Worm (Caenorhabditis elegans) whole organism, mixed stage, embryonic: ENCODE results near the gene C54E10.6.

Experiments
- M03D4.4 ChIP-seq: sonication (generic microtip); optimal IDR thresholded peaks from 2 replicates; lab custom pipeline; 2017; ENCODE audit warnings: mild to moderate bottlenecking, missing genetic modification characterization, missing compliant biosample characterization
- bed-3 ChIP-seq: fragments of 200-800 bp; sonication (Bioruptor generic); optimal IDR thresholded peaks from 3 replicates; lab custom pipeline; 2018; ENCODE audit warnings: mild to moderate bottlenecking, missing genetic modification characterization, moderate library complexity, missing compliant biosample characterization
- blmp-1 ChIP-seq: fragments of 150-350 bp; optimal IDR thresholded peaks from 2 replicates; lab custom pipeline; 2014; ENCODE audit warnings: missing biosample characterization, missing genetic modification characterization
- ceh-39 ChIP-seq: fragments of 150-350 bp; optimal IDR thresholded peaks from 2 replicates; lab custom pipeline; 2014; ENCODE audit warnings: missing biosample characterization, missing genetic modification characterization
- ceh-43 ChIP-seq: fragments of 200-800 bp; sonication (Bioruptor generic); optimal IDR thresholded peaks from 2 replicates; lab custom pipeline; 2018; ENCODE audit warnings: mild to moderate bottlenecking, missing genetic modification characterization, moderate library complexity, missing compliant biosample characterization
- ceh-83 ChIP-seq: fragments of 200-800 bp; sonication (Bioruptor generic); optimal IDR thresholded peaks from 2 replicates; lab custom pipeline; 2018; ENCODE audit warnings: mild to moderate bottlenecking, missing genetic modification characterization, missing compliant biosample characterization
- ces-1 ChIP-seq: fragments of 150-350 bp; optimal IDR thresholded peaks from 2 replicates; lab custom pipeline; 2014; ENCODE audit warnings: missing biosample characterization, missing genetic modification reagents, missing genetic modification characterization
- cnd-1 ChIP-seq: fragments of 200-800 bp; sonication (Bioruptor generic); optimal IDR thresholded peaks from 2 replicates; lab custom pipeline; 2018; ENCODE audit warnings: mild to moderate bottlenecking, missing genetic modification characterization, missing compliant biosample characterization
- drap-1 ChIP-seq: fragments of 200-800 bp; sonication (Bioruptor generic); optimal IDR thresholded peaks from 3 replicates; lab custom pipeline; 2018; ENCODE audit warnings: mild to moderate bottlenecking, missing genetic modification characterization, missing compliant biosample characterization
- elt-1 ChIP-seq: sonication (generic microtip); optimal IDR thresholded peaks from 2 replicates; lab custom pipeline; 2017; ENCODE audit warnings: missing genetic modification characterization, mild to moderate bottlenecking, missing compliant biosample characterization, antibody characterized with exemption, moderate library complexity, borderline replicate concordance; ENCODE audit not compliant: insufficient read depth
- elt-3 ChIP-seq: fragments of 150-350 bp; optimal IDR thresholded peaks from 2 replicates; lab custom pipeline; 2014; ENCODE audit warnings: missing biosample characterization, missing genetic modification characterization
- hlh-1 ChIP-seq: fragments of 150-350 bp; optimal IDR thresholded peaks from 2 replicates; lab custom pipeline; 2014; ENCODE audit warnings: missing biosample characterization, missing genetic modification reagents, missing genetic modification characterization
- lin-13 ChIP-seq: fragments of 150-350 bp; optimal IDR thresholded peaks from 2 replicates; lab custom pipeline; 2014; ENCODE audit warnings: missing biosample characterization, missing genetic modification characterization
- lin-32 ChIP-seq: fragments of 200-800 bp; sonication (Bioruptor generic); optimal IDR thresholded peaks from 2 replicates; lab custom pipeline; 2018; ENCODE audit warnings: mild to moderate bottlenecking, missing genetic modification characterization, missing compliant biosample characterization
- lsy-2 ChIP-seq: fragments of 150-350 bp; optimal IDR thresholded peaks from 2 replicates; lab custom pipeline; 2014; ENCODE audit warnings: missing biosample characterization, missing genetic modification characterization
- mab-5 ChIP-seq: fragments of 150-350 bp; optimal IDR thresholded peaks from 2 replicates; lab custom pipeline; 2014; ENCODE audit warnings: missing biosample characterization, missing genetic modification characterization
- mls-2 ChIP-seq: sonication (generic microtip); optimal IDR thresholded peaks from 2 replicates; lab custom pipeline; 2016; ENCODE audit warnings: mild to moderate bottlenecking, missing genetic modification characterization, moderate library complexity, missing compliant biosample characterization
- nhr-12 ChIP-seq: fragments of 150-350 bp; optimal IDR thresholded peaks from 2 replicates; lab custom pipeline; 2014; ENCODE audit warnings: missing biosample characterization, missing genetic modification characterization
- nhr-2 ChIP-seq: fragments of 150-350 bp; optimal IDR thresholded peaks from 2 replicates; lab custom pipeline; 2014; ENCODE audit warnings: missing biosample characterization, missing genetic modification characterization
- nhr-237 ChIP-seq: fragments of 150-350 bp; optimal IDR thresholded peaks from 2 replicates; lab custom pipeline; 2014; ENCODE audit warnings: missing biosample characterization, missing genetic modification characterization
- nhr-28 ChIP-seq: fragments of 150-350 bp; optimal IDR thresholded peaks from 2 replicates; lab custom pipeline; 2014; ENCODE audit warnings: missing biosample characterization, missing genetic modification characterization
- nhr-76 ChIP-seq: sonication (generic microtip); optimal IDR thresholded peaks from 2 replicates; lab custom pipeline; 2017; ENCODE audit warnings: missing biosample characterization, missing genetic modification characterization
- pha-4 ChIP-seq: fragments of 150-350 bp; optimal IDR thresholded peaks from 2 replicates; lab custom pipeline; 2018; ENCODE audit warnings: missing biosample characterization, missing genetic modification reagents, missing genetic modification characterization
- sem-2 ChIP-seq: fragments of 200-800 bp; sonication (Bioruptor generic); optimal IDR thresholded peaks from 2 replicates; lab custom pipeline; 2018; ENCODE audit warnings: mild to moderate bottlenecking, missing genetic modification characterization, missing compliant biosample characterization
- snpc-4 ChIP-seq: fragments of 150-350 bp; optimal IDR thresholded peaks from 2 replicates; lab custom pipeline; 2014; ENCODE audit warnings: missing biosample characterization, missing genetic modification characterization
- tbx-8 ChIP-seq: fragments of 200-800 bp; sonication (Bioruptor generic); optimal IDR thresholded peaks from 2 replicates; lab custom pipeline; 2018; ENCODE audit warnings: mild to moderate bottlenecking, missing genetic modification characterization, moderate library complexity, missing compliant biosample characterization
- unc-120 ChIP-seq: sonication (generic microtip); optimal IDR thresholded peaks from 2 replicates; lab custom pipeline; 2017; ENCODE audit warnings: missing genetic modification characterization, missing compliant biosample characterization; ENCODE audit not compliant: poor library complexity, severe bottlenecking
- unc-39 ChIP-seq: fragments of 150-350 bp; optimal IDR thresholded peaks from 2 replicates; lab custom pipeline; 2014; ENCODE audit warnings: missing biosample characterization, missing genetic modification characterization
- unc-62 ChIP-seq: fragments of 150-350 bp; optimal IDR thresholded peaks from 2 replicates; lab custom pipeline; 2014; ENCODE audit warnings: missing biosample characterization, missing genetic modification reagents, missing genetic modification characterization
- zip-8 ChIP-seq: fragments of 150-350 bp; optimal IDR thresholded peaks from 2 replicates; lab custom pipeline; 2014; ENCODE audit warnings: missing biosample characterization, missing genetic modification characterization
- ztf-11 ChIP-seq: fragments of 150-350 bp; optimal IDR thresholded peaks from 2 replicates; lab custom pipeline; 2014; ENCODE audit warnings: missing biosample characterization, missing genetic modification characterization

C54E10.6 gene

ce11 chrV:18783474-18783873 is 25.1 kb downstream of the C54E10.6 start, which contains the start of gene Y17D7B.10:
Gene Y17D7B.10 (plus strand): TSS chrV:18783716.
- TF ChIP-seq mls-2 = no peak
- TF ChIP-seq nhr-28 = no peak
- no peak for TF ChIP-seq nhr-12 (tag; lab: Kevin White, UChicago)
- TF ChIP-seq drap-1 (GFP tag; lab: Kevin White, UChicago) = no peak
- no peak for TF ChIP-seq tbx-8 (GFP tag; lab: Kevin White, UChicago)
- no peak for TF ChIP-seq blmp-1 (tag; lab: Kevin White, UChicago)
- TF ChIP-seq bed-3 (GFP tag; lab: Kevin White, UChicago) = no peak
- no peak for TF ChIP-seq zip-8 (tag; lab: Kevin White, UChicago)
- TF ChIP-seq ceh-39 (tag; lab: Kevin White, UChicago) = no peak
- no peak for TF ChIP-seq snpc-4 (tag; lab: Kevin White, UChicago)

ce11 chrV:18782747-18783146 is 25.8 kb downstream of the C54E10.6 start:
- TF ChIP-seq ceh-83 (no peak), lin-32 (GFP tag; lab: Kevin White, UChicago) (no peak), hlh-1 (no peak), unc-120 (tag; lab: Kevin White, UChicago) (no peak), nhr-12 (tag; lab: Kevin White, UChicago) (no peak), nhr-237 (no peak), sem-2 (no peak), tbx-8 (GFP tag; lab: Kevin White, UChicago) (no peak)

- no peak for TF ChIP-seq cnd-1
- no peak for TF ChIP-seq lin-32 (GFP tag; lab: Kevin White, UChicago)
- TF ChIP-seq blmp-1 (tag; lab: Kevin White, UChicago) = no peak
- no peak for TF ChIP-seq elt-1 (tag; lab: Kevin White, UChicago)
- TF ChIP-seq nhr-2 (tag; lab: Kevin White, UChicago) = no peak
- no peak for TF ChIP-seq lsy-2
- no peak for TF ChIP-seq drap-1 (GFP tag; lab: Kevin White, UChicago)
- no peak for TF ChIP-seq tbx-8 (GFP tag; lab: Kevin White, UChicago)
- no peak for TF ChIP-seq ceh-43
- TF ChIP-seq, all 35 proteins: peak for 0
Measured at ce11 chrV:18780605-18781004, 27.9 kb downstream of the C54E10.6 start.

- no peak for TF ChIP-seq ces-1 (GFP tag; lab: Kevin White, UChicago)
- TF ChIP-seq ztf-11 (tag; lab: Kevin White, UChicago) = no peak
- no peak for TF ChIP-seq elt-3
- TF ChIP-seq pha-4 = no peak
Measured at ce11 chrV:18776245-18776737, 32.2 kb downstream of the C54E10.6 start, which contains the start of gene Y17D7B.4. Gene Y17D7B.4 (minus strand): TSS chrV:18776687.

ce11 chrV:18772761-18773160 is 35.8 kb downstream of the C54E10.6 start, which contains the start of gene clec-257:
Gene clec-257 (plus strand): TSS chrV:18773061.
- TF ChIP-seq nhr-76 (tag; lab: Kevin White, UChicago) (no peak), drap-1 (GFP tag; lab: Kevin White, UChicago) (no peak), mls-2 (no peak), unc-39 (no peak), ztf-11 (tag; lab: Kevin White, UChicago) (no peak), hlh-1 (no peak), unc-120 (tag; lab: Kevin White, UChicago) (no peak), ceh-43 (no peak), sem-2 (no peak), tbx-8 (GFP tag; lab: Kevin White, UChicago) (no peak), M03D4.4 (no peak), bed-3 (GFP tag; lab: Kevin White, UChicago) (no peak), mab-5 (tag; lab: Kevin White, UChicago) (no peak), ceh-39 (tag; lab: Kevin White, UChicago) (no peak), unc-62 (GFP tag; lab: Kevin White, UChicago) (no peak), lin-13 (tag; lab: Kevin White, UChicago) (no peak), ceh-83 (no peak), elt-3 (no peak), lsy-2 (no peak)
